Worm (Caenorhabditis elegans) whole organism, L4 larva: Measurements from ENCODE around the gene skpo-3.

Experiments
- T20F7.1 ChIP-seq: fragments of 200-800 bp; sonication (Bioruptor generic); optimal IDR thresholded peaks from 2 replicates; lab custom pipeline; 2018; ENCODE audit warnings: mild to moderate bottlenecking, missing genetic modification characterization, missing compliant biosample characterization
- lin-38 ChIP-seq: fragments of 200-800 bp; sonication (Bioruptor generic); IDR thresholded peaks from 2 replicates; pipeline ENCODE4 v1.3.6; 2022; ENCODE audit warnings: missing genetic modification reagents, missing genetic modification characterization, missing compliant biosample characterization
- lsy-2 ChIP-seq, 2 experiments: fragments of 150-350 bp in 1 of 2; sonication (generic microtip) in 1 of 2; optimal IDR thresholded peaks; 2 replicates each; lab custom pipeline; 2014 to 2017; ENCODE audit warnings: missing biosample characterization in 2 of 2, missing genetic modification characterization in 2 of 2
- mes-2 ChIP-seq: sonication (generic microtip); optimal IDR thresholded peaks from 2 replicates; lab custom pipeline; 2016; ENCODE audit warnings: missing genotype, mild to moderate bottlenecking, missing genetic modification characterization, missing compliant biosample characterization; ENCODE audit not compliant: poor library complexity, severe bottlenecking
- nhr-10 ChIP-seq: fragments of 150-350 bp; optimal IDR thresholded peaks from 2 replicates; lab custom pipeline; 2014; ENCODE audit warnings: missing biosample characterization, missing genetic modification characterization
- unc-62 ChIP-seq, 3 experiments: fragments of 150-350 bp in 1 of 3; sonication (generic microtip); optimal IDR thresholded peaks in 2 of 3; peaks in 1 of 3; 1 replicate in 1 of 3; 2 replicates in 2 of 3; lab custom pipeline; 2014 to 2017; ENCODE audit warnings: missing biosample characterization in 3 of 3, missing genetic modification characterization in 3 of 3, missing genetic modification reagents in 3 of 3, missing genotype in 1 of 3
- zip-2 ChIP-seq: fragments of 150-350 bp; optimal IDR thresholded peaks from 2 replicates; lab custom pipeline; 2014; ENCODE audit warnings: missing biosample characterization, missing genetic modification characterization
- ztf-11 ChIP-seq: fragments of 150-350 bp; optimal IDR thresholded peaks from 2 replicates; lab custom pipeline; 2014; ENCODE audit warnings: missing biosample characterization, missing genetic modification characterization

- TF ChIP-seq lsy-2 (tag; optimal IDR thresholded peaks at IDR 0.05; lab: Kevin White, UChicago) (no peak), zip-2 (tag; lab: Kevin White, UChicago) (no peak), nhr-10 (tag; lab: Kevin White, UChicago) (no peak), T20F7.1 (GFP tag; lab: Kevin White, UChicago) (no peak), mes-2 (tag; lab: Kevin White, UChicago) (no peak), lin-38 (GFP tag; lab: Robert Waterston, UW) (no peak), ztf-11 (no peak), unc-62 (GFP tag; optimal IDR thresholded peaks at IDR 0.05 in 1 of 2; lab: Kevin White, UChicago) (no peak), unc-62 (tag; optimal IDR thresholded peaks at IDR 0.05; lab: Kevin White, UChicago) (no peak)
Observed at ce11 chrII:7299042-7299441, 53.4 kb downstream of the skpo-3 start, which contains the start of gene C30G12.1.
